Worm (Caenorhabditis elegans) whole organism, young adult: Measurements from ENCODE around the gene F13A2.10.

Experiments used
- B0019.2 ChIP-seq: fragments of 200-800 bp; sonication (Bioruptor generic); conservative IDR thresholded peaks from 2 replicates; pipeline ENCODE4 v1.3.6; 2022; ENCODE audit warnings: missing genetic modification reagents, missing genetic modification characterization, missing compliant biosample characterization
- B0035.1 ChIP-seq: sonication (generic microtip); optimal IDR thresholded peaks from 2 replicates; lab custom pipeline; 2016; ENCODE audit warnings: missing genetic modification characterization, mild to moderate bottlenecking, missing compliant biosample characterization, missing genotype, missing genetic modification reagents
- D2030.7 ChIP-seq: fragments of 200-800 bp; sonication (Bioruptor generic); IDR thresholded peaks from 2 replicates; pipeline ENCODE4 v1.3.6; 2022; ENCODE audit warnings: missing genetic modification reagents, missing genetic modification characterization, missing compliant biosample characterization
- F33H1.4 ChIP-seq: fragments of 200-800 bp; sonication (Bioruptor generic); IDR thresholded peaks from 2 replicates; pipeline ENCODE4 v1.3.6; 2022; ENCODE audit warnings: missing genetic modification reagents, missing genetic modification characterization, missing compliant biosample characterization
- F39B2.1 ChIP-seq: fragments of 200-800 bp; sonication (Bioruptor generic); IDR thresholded peaks from 2 replicates; pipeline ENCODE4 v1.3.6; 2022; ENCODE audit warnings: missing genetic modification reagents, missing genetic modification characterization, missing compliant biosample characterization
- F55B11.4 ChIP-seq: sonication (generic microtip); optimal IDR thresholded peaks from 2 replicates; lab custom pipeline; 2016; ENCODE audit warnings: missing compliant biosample characterization, missing genetic modification characterization, borderline replicate concordance; ENCODE audit not compliant: insufficient read depth
- F57A8.1 ChIP-seq: fragments of 200-800 bp; sonication (Bioruptor generic); optimal IDR thresholded peaks from 2 replicates; lab custom pipeline; 2018; ENCODE audit warnings: mild to moderate bottlenecking, missing genetic modification characterization, moderate library complexity, missing compliant biosample characterization
- Y53F4B.3 ChIP-seq: fragments of 200-800 bp; sonication (Bioruptor generic); IDR thresholded peaks from 2 replicates; pipeline ENCODE4 v1.3.6; 2022; ENCODE audit warnings: missing genetic modification reagents, missing genetic modification characterization, missing compliant biosample characterization
- Y56A3A.18 ChIP-seq: fragments of 200-800 bp; sonication (Bioruptor generic); IDR thresholded peaks from 2 replicates; pipeline ENCODE4 v1.3.6; 2022; ENCODE audit warnings: missing genetic modification reagents, missing genetic modification characterization, missing compliant biosample characterization
- Y95B8A.8 ChIP-seq: fragments of 200-800 bp; sonication (Bioruptor generic); IDR thresholded peaks from 2 replicates; pipeline ENCODE4 v1.3.6; 2022; ENCODE audit warnings: missing genetic modification reagents, missing genetic modification characterization, missing compliant biosample characterization
- ZK185.1 ChIP-seq: sonication (generic microtip); optimal IDR thresholded peaks from 2 replicates; lab custom pipeline; 2016; ENCODE audit warnings: mild to moderate bottlenecking, missing genetic modification characterization, missing compliant biosample characterization; ENCODE audit not compliant: poor library complexity, severe bottlenecking
- akir-1 ChIP-seq: fragments of 200-800 bp; sonication (Bioruptor generic); optimal IDR thresholded peaks from 2 replicates; lab custom pipeline; 2018; ENCODE audit warnings: mild to moderate bottlenecking, missing genetic modification characterization, moderate library complexity, missing compliant biosample characterization
- ama-1 ChIP-seq, 3 experiments: fragments of 150-350 bp in 1 of 3; sonication (generic microtip) in 2 of 3; optimal IDR thresholded peaks; 2 replicates each; lab custom pipeline; 2014 to 2018; ENCODE audit warnings: missing biosample characterization in 2 of 3, missing genetic modification characterization in 2 of 3, missing genetic modification reagents in 2 of 3
- aptf-2 ChIP-seq: fragments of 200-800 bp; sonication (Bioruptor generic); conservative IDR thresholded peaks from 2 replicates; pipeline ENCODE4 v1.3.6; 2022; ENCODE audit warnings: missing genetic modification reagents, missing genetic modification characterization, missing compliant biosample characterization
- aptf-3 ChIP-seq: fragments of 200-800 bp; sonication (Bioruptor generic); IDR thresholded peaks from 2 replicates; pipeline ENCODE4 v1.3.6; 2022; ENCODE audit warnings: missing genetic modification characterization, missing compliant biosample characterization
- atf-7 ChIP-seq: sonication (generic microtip); optimal IDR thresholded peaks from 2 replicates; lab custom pipeline; 2017; ENCODE audit warnings: mild to moderate bottlenecking, missing genetic modification characterization, missing compliant biosample characterization
- ccch-3 ChIP-seq: fragments of 200-800 bp; sonication (Bioruptor generic); optimal IDR thresholded peaks from 2 replicates; lab custom pipeline; 2018; ENCODE audit warnings: mild to moderate bottlenecking, missing genetic modification characterization, missing compliant biosample characterization
- ceh-58 ChIP-seq: fragments of 200-800 bp; sonication (Bioruptor generic); IDR thresholded peaks from 2 replicates; pipeline ENCODE4 v1.3.6; 2022; ENCODE audit warnings: missing genetic modification characterization, missing compliant biosample characterization
- ceh-79 ChIP-seq: sonication (generic microtip); optimal IDR thresholded peaks from 2 replicates; lab custom pipeline; 2017; ENCODE audit warnings: mild to moderate bottlenecking, missing genetic modification characterization, missing compliant biosample characterization
- ceh-91 ChIP-seq: fragments of 200-800 bp; sonication (Bioruptor generic); IDR thresholded peaks from 2 replicates; pipeline ENCODE4 v1.3.6; 2022; ENCODE audit warnings: missing genetic modification reagents, missing genetic modification characterization, missing compliant biosample characterization
- chd-7 ChIP-seq: sonication (generic microtip); optimal IDR thresholded peaks from 2 replicates; lab custom pipeline; 2016; ENCODE audit warnings: mild to moderate bottlenecking, missing genetic modification characterization, moderate library complexity, missing compliant biosample characterization
- egl-18 ChIP-seq: fragments of 200-800 bp; sonication (Bioruptor generic); IDR thresholded peaks from 2 replicates; pipeline ENCODE4 v1.3.6; 2022; ENCODE audit warnings: missing genetic modification reagents, missing genetic modification characterization, missing compliant biosample characterization
- hmg-1.2 ChIP-seq: fragments of 200-800 bp; sonication (Bioruptor generic); IDR thresholded peaks from 2 replicates; pipeline ENCODE4 v1.3.6; 2022; ENCODE audit warnings: missing genetic modification reagents, missing genetic modification characterization, missing compliant biosample characterization
- hmg-20 ChIP-seq: fragments of 200-800 bp; sonication (Bioruptor generic); IDR thresholded peaks from 2 replicates; pipeline ENCODE4 v1.3.6; 2022; ENCODE audit warnings: missing genetic modification reagents, missing genetic modification characterization, missing compliant biosample characterization
- hrde-1 ChIP-seq: sonication (generic microtip); optimal IDR thresholded peaks from 2 replicates; lab custom pipeline; 2016; ENCODE audit warnings: missing genetic modification characterization, mild to moderate bottlenecking, missing compliant biosample characterization, moderate library complexity, missing genotype, missing genetic modification reagents, borderline replicate concordance
- hsf-1 ChIP-seq: fragments of 200-800 bp; sonication (Bioruptor generic); IDR thresholded peaks from 2 replicates; pipeline ENCODE4 v1.3.6; 2022; ENCODE audit warnings: missing genetic modification reagents, missing genetic modification characterization, missing compliant biosample characterization
- let-607 ChIP-seq, 2 experiments: fragments of 200-800 bp in 1 of 2; sonication (Bioruptor generic) in 1 of 2; sonication (generic microtip) in 1 of 2; optimal IDR thresholded peaks; 2 replicates each; lab custom pipeline; 2016 to 2018; ENCODE audit warnings: mild to moderate bottlenecking in 2 of 2, missing compliant biosample characterization in 2 of 2, missing genetic modification characterization in 2 of 2, moderate library complexity in 2 of 2, missing genotype in 1 of 2
- lsy-27 ChIP-seq: sonication (generic microtip); optimal IDR thresholded peaks from 2 replicates; lab custom pipeline; 2017; ENCODE audit warnings: missing genetic modification characterization, mild to moderate bottlenecking, missing compliant biosample characterization, antibody characterized with exemption, missing genotype, borderline replicate concordance; ENCODE audit not compliant: insufficient read depth
- madf-8 ChIP-seq: fragments of 200-800 bp; sonication (Bioruptor generic); conservative IDR thresholded peaks from 2 replicates; pipeline ENCODE4 v1.3.6; 2022; ENCODE audit warnings: missing genetic modification reagents, missing genetic modification characterization, missing compliant biosample characterization
- mcd-1 ChIP-seq: fragments of 200-800 bp; sonication (Bioruptor generic); IDR thresholded peaks from 2 replicates; pipeline ENCODE4 v1.3.6; 2022; ENCODE audit warnings: missing genetic modification reagents, missing genetic modification characterization, missing compliant biosample characterization
- mel-28 ChIP-seq: sonication (generic microtip); optimal IDR thresholded peaks from 2 replicates; lab custom pipeline; 2016; ENCODE audit warnings: borderline replicate concordance, mild to moderate bottlenecking, missing genetic modification characterization, missing compliant biosample characterization
- mxl-1 ChIP-seq: sonication (generic microtip); optimal IDR thresholded peaks from 2 replicates; lab custom pipeline; 2016; ENCODE audit warnings: missing genetic modification characterization, missing compliant biosample characterization
- nfya-1 ChIP-seq: sonication (generic microtip); optimal IDR thresholded peaks from 2 replicates; lab custom pipeline; 2017; ENCODE audit warnings: antibody characterized with exemption, missing compliant biosample characterization, missing genetic modification characterization, borderline replicate concordance; ENCODE audit not compliant: insufficient read depth
- nfya-2 ChIP-seq: fragments of 200-800 bp; sonication (Bioruptor generic); IDR thresholded peaks from 2 replicates; pipeline ENCODE4 v1.3.6; 2022; ENCODE audit warnings: missing genetic modification reagents, missing genetic modification characterization, missing compliant biosample characterization
- nfyb-1 ChIP-seq: fragments of 200-800 bp; sonication (Bioruptor generic); IDR thresholded peaks from 2 replicates; pipeline ENCODE4 v1.3.6; 2022; ENCODE audit warnings: missing genetic modification reagents, missing genetic modification characterization, missing compliant biosample characterization
- nhr-120 ChIP-seq: fragments of 200-800 bp; sonication (Bioruptor generic); IDR thresholded peaks from 2 replicates; pipeline ENCODE4 v1.3.6; 2022; ENCODE audit warnings: missing genetic modification characterization, missing compliant biosample characterization
- nhr-90 ChIP-seq: sonication (generic microtip); optimal IDR thresholded peaks from 2 replicates; lab custom pipeline; 2016; ENCODE audit warnings: missing genotype, mild to moderate bottlenecking, missing genetic modification characterization, missing compliant biosample characterization
- repo-1 ChIP-seq: sonication (generic microtip); optimal IDR thresholded peaks from 2 replicates; lab custom pipeline; 2017; ENCODE audit warnings: mild to moderate bottlenecking, missing genetic modification characterization, missing compliant biosample characterization
- rpc-1 ChIP-seq, 2 experiments: fragments of 150-350 bp in 1 of 2; sonication (generic microtip) in 1 of 2; optimal IDR thresholded peaks; 2 replicates each; lab custom pipeline; 2014 to 2018; ENCODE audit warnings: missing biosample characterization in 1 of 2, missing genetic modification characterization in 1 of 2, missing genetic modification reagents in 1 of 2, missing genotype in 1 of 2
- snpc-1.1 ChIP-seq: sonication (generic microtip); optimal IDR thresholded peaks from 2 replicates; lab custom pipeline; 2017; ENCODE audit warnings: missing genetic modification characterization, mild to moderate bottlenecking, missing compliant biosample characterization, antibody characterized with exemption, moderate library complexity, missing genotype, missing genetic modification reagents; ENCODE audit not compliant: insufficient read depth
- snpc-4 ChIP-seq, 5 experiments: fragments of 150-350 bp in 1 of 5; sonication (generic microtip) in 4 of 5; optimal IDR thresholded peaks; 2 replicates each; lab custom pipeline; 2014 to 2018; ENCODE audit warnings: missing genetic modification characterization in 5 of 5, missing biosample characterization in 3 of 5, antibody characterized with exemption in 2 of 5, mild to moderate bottlenecking in 2 of 5, missing compliant biosample characterization in 2 of 5, missing genotype in 2 of 5, moderate library complexity in 2 of 5, missing genetic modification reagents in 1 of 5
- somi-1 ChIP-seq: fragments of 200-800 bp; sonication (Bioruptor generic); optimal IDR thresholded peaks from 2 replicates; lab custom pipeline; 2018; ENCODE audit warnings: mild to moderate bottlenecking, missing genetic modification characterization, missing compliant biosample characterization
- zim-3 ChIP-seq: sonication (generic microtip); optimal IDR thresholded peaks from 2 replicates; lab custom pipeline; 2017; ENCODE audit warnings: mild to moderate bottlenecking, missing genetic modification characterization, moderate library complexity, missing compliant biosample characterization
- ztf-18 ChIP-seq: sonication (generic microtip); optimal IDR thresholded peaks from 2 replicates; lab custom pipeline; 2016; ENCODE audit warnings: missing genotype, mild to moderate bottlenecking, missing genetic modification characterization, missing compliant biosample characterization
- ztf-28 ChIP-seq: fragments of 200-800 bp; sonication (Bioruptor generic); IDR thresholded peaks from 2 replicates; pipeline ENCODE4 v1.3.6; 2022; ENCODE audit warnings: missing genetic modification reagents, missing genetic modification characterization, missing compliant biosample characterization
- ztf-3 ChIP-seq: fragments of 200-800 bp; sonication (Bioruptor generic); optimal IDR thresholded peaks from 2 replicates; lab custom pipeline; 2018; ENCODE audit warnings: mild to moderate bottlenecking, missing genetic modification characterization, missing compliant biosample characterization

Gene F13A2.10

DNA sequence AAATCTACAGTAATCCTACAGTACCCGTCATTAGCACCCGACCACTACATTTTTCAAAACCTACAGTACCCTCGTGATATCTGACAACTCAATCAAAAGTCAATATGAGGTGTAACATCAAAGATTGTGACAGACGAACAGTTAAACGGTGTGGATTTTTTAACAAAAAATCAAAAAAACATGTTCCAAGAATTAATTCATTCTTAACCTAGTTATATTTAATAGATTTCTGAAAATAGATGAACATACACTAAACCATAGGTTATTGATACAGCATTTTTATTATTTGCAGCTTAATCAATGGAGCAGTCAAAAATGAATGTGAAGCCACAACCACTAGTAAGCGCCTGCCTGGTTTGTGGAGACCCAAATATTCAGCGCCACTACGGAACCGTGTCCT is 21.4 kb upstream of the F13A2.10 start, which contains the start of gene nhr-118:
nhr-118 (plus strand) TSS at position 301 of the 400 bp plus-strand sequence.
- TF ChIP-seq mel-28 (tag; lab: Kevin White, UChicago) (no peak), ama-1 (optimal IDR thresholded peaks at IDR 0.05; lab: Kevin White, UChicago) (no peak), ama-1 (GFP tag; optimal IDR thresholded peaks at IDR 0.05; lab: Kevin White, UChicago) (no peak), aptf-3 (no peak), nhr-120 (no peak), hsf-1 (GFP tag; lab: Robert Waterston, UW) (no peak), ztf-28 (GFP tag; lab: Robert Waterston, UW) (no peak), mxl-1 (tag; lab: Kevin White, UChicago) (no peak), mcd-1 (GFP tag; lab: Robert Waterston, UW) (no peak), ceh-58 (no peak), nfyb-1 (GFP tag; lab: Robert Waterston, UW) (no peak), ZK185.1 (no peak), ceh-91 (no peak), akir-1 (GFP tag; lab: Kevin White, UChicago) (no peak), ceh-79 (tag; lab: Kevin White, UChicago) (no peak), snpc-1.1 (no peak), chd-7 (tag; lab: Kevin White, UChicago) (no peak), D2030.7 (GFP tag; lab: Robert Waterston, UW) (no peak), ccch-3 (GFP tag; lab: Kevin White, UChicago) (no peak), rpc-1 (optimal IDR thresholded peaks at IDR 0.05; lab: Kevin White, UChicago) (no peak), rpc-1 (tag; optimal IDR thresholded peaks at IDR 0.05; lab: Kevin White, UChicago) (no peak)

ce11 chrV:4401865-4402264 is 15.8 kb upstream of the F13A2.10 start, which contains the start of gene F13A2.5:
Gene F13A2.5 (minus strand): TSS chrV:4401965.
- TF ChIP-seq madf-8 (GFP tag; lab: Robert Waterston, UW) (no peak), aptf-2 (no peak), nfya-1 (no peak), B0019.2 (GFP tag; lab: Robert Waterston, UW) (no peak), Y95B8A.8 (GFP tag; lab: Robert Waterston, UW) (no peak), F55B11.4 (tag; lab: Kevin White, UChicago) (no peak), lsy-27 (tag; lab: Kevin White, UChicago) (no peak), B0035.1 (tag; lab: Kevin White, UChicago) (no peak), snpc-4 (GFP tag; optimal IDR thresholded peaks at IDR 0.05; lab: Kevin White, UChicago) (no peak), snpc-4 (tag; optimal IDR thresholded peaks at IDR 0.05; lab: Kevin White, UChicago) (no peak), ztf-3 (GFP tag; lab: Kevin White, UChicago) (no peak), hrde-1 (tag; lab: Kevin White, UChicago) (no peak), hmg-20 (no peak), egl-18 (no peak), hmg-1.2 (GFP tag; lab: Robert Waterston, UW) (no peak), F39B2.1 (GFP tag; lab: Robert Waterston, UW) (no peak)

- TF ChIP-seq F57A8.1 (no peak), zim-3 (no peak), Y56A3A.18 (no peak), F33H1.4 (GFP tag; lab: Robert Waterston, UW) (no peak), nhr-90 (tag; lab: Kevin White, UChicago) (no peak), atf-7 (tag; lab: Kevin White, UChicago) (no peak), repo-1 (tag; lab: Kevin White, UChicago) (no peak), nfya-2 (GFP tag; lab: Robert Waterston, UW) (no peak), ceh-79 (tag; lab: Kevin White, UChicago) (no peak), ztf-18 (tag; lab: Kevin White, UChicago) (no peak), F55B11.4 (tag; lab: Kevin White, UChicago) (no peak), let-607 (tag; optimal IDR thresholded peaks at IDR 0.05; lab: Kevin White, UChicago) (no peak), Y53F4B.3 (GFP tag; lab: Robert Waterston, UW) (no peak), somi-1 (no peak)
Observed at ce11 chrV:4400118-4400517, 14.0 kb upstream of the F13A2.10 start, which contains the start of gene F13A2.4. Gene F13A2.4 (minus strand): TSS chrV:4400218.
